Worm (Caenorhabditis elegans) whole organism, L4/young adult: ENCODE data around the gene T01H3.2.

Experiments used
- W03F9.2 ChIP-seq: fragments of 150-350 bp; optimal IDR thresholded peaks from 2 replicates; lab custom pipeline; 2014; ENCODE audit warnings: missing biosample characterization, missing genetic modification characterization
- dao-5 ChIP-seq: sonication (generic microtip); optimal IDR thresholded peaks from 2 replicates; lab custom pipeline; 2016; ENCODE audit warnings: missing genotype, missing genetic modification characterization, moderate library complexity, missing compliant biosample characterization
- him-1 ChIP-seq: sonication (generic microtip); optimal IDR thresholded peaks from 2 replicates; lab custom pipeline; 2016; ENCODE audit warnings: missing genotype, missing genetic modification reagents, missing genetic modification characterization, missing compliant biosample characterization

The T01H3.2 gene

ce11 chrII:7832054-7832453 lies 45.7 kb downstream of the T01H3.2 start, which contains the start of gene T09A5.14:
Gene T09A5.14 (plus strand): TSS chrII:7832354.
- TF ChIP-seq dao-5 (tag; lab: Kevin White, UChicago) (no peak), him-1 (no peak), W03F9.2 (no peak)

ce11 chrII:7829616-7830015 lies 48.2 kb downstream of the T01H3.2 start:
- TF ChIP-seq him-1, result no peak
- TF ChIP-seq dao-5 (tag; lab: Kevin White, UChicago), result no peak
- no peak for TF ChIP-seq W03F9.2

DNA sequence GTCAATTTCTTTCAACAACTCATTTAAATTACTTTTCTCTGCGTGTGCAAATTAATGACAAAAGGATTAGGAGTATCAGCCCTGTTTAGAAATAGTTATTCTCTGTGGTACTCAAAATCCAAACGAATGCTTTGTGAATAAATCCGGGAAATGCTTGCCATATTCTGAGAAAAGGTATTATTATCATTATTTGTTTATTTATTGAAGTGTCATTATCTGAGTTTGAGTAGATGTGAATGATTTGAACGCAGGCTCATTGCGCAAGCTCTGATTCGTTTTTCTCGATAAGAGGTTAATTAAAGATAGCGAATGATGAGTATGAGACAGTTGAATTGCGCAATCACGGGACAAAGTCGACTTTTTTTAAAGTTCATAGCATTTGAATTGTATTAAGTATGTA lies 49.9 kb downstream of the T01H3.2 start:
- TF ChIP-seq W03F9.2 (no peak), him-1 (no peak), dao-5 (tag; lab: Kevin White, UChicago) (no peak)

DNA sequence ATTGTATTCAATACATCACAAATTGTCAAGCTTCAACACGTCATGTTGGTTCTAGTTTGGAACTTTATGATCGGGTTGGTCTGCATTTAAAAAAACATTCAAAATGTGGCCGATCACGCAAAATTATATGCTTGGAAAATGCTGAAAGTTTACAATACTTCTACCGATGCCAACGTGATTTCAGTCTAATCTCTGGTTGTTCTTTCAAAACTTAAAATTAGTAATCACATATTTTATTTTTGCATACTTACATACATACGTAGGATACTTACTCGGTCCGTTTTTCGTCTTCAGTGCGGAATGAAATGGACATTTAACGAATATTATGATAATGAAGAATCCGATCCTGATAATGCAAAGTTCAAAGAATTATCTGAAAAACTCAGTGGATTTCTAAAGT lies 52.7 kb downstream of the T01H3.2 start, which contains the start of gene srw-62:
Gene srw-62 (plus strand): TSS at position 301 of the 400 bp plus-strand sequence.
- TF ChIP-seq dao-5 (tag; lab: Kevin White, UChicago) (no peak), W03F9.2 (no peak)
